Fruit fly (Drosophila melanogaster) whole organism, pupa: ENCODE results near the gene CG42834.

Experiments used
- CG10348 ChIP-seq: fragments of 200-800 bp; sonication (Bioruptor generic); IDR thresholded peaks from 2 replicates; pipeline ENCODE4 v1.3.6; 2022; ENCODE audit warnings: missing biosample characterization, missing genetic modification characterization
- CG12605 ChIP-seq: fragments of 200-800 bp; sonication (Bioruptor generic); IDR thresholded peaks from 2 replicates; pipeline ENCODE4 v1.3.6; 2022; ENCODE audit warnings: missing biosample characterization, missing genetic modification characterization
- CG13204 ChIP-seq: fragments of 200-800 bp; sonication (Bioruptor generic); optimal IDR thresholded peaks from 2 replicates; lab custom pipeline; 2018; ENCODE audit warnings: missing biosample characterization, mild to moderate bottlenecking, missing genetic modification characterization, moderate library complexity
- CG14655 ChIP-seq: fragments of 200-800 bp; sonication (Bioruptor generic); optimal IDR thresholded peaks from 3 replicates; lab custom pipeline; 2017; ENCODE audit warnings: mild to moderate bottlenecking, missing biosample characterization, missing genetic modification reagents, missing genetic modification characterization
- CG15710 ChIP-seq: fragments of 200-800 bp; sonication (Bioruptor generic); optimal IDR thresholded peaks from 2 replicates; lab custom pipeline; 2018; ENCODE audit warnings: missing biosample characterization, mild to moderate bottlenecking, missing genetic modification characterization, moderate library complexity
- CG17806 ChIP-seq: fragments of 200-800 bp; sonication (Bioruptor generic); optimal IDR thresholded peaks from 2 replicates; lab custom pipeline; 2018; ENCODE audit warnings: missing biosample characterization, mild to moderate bottlenecking, missing genetic modification characterization, moderate library complexity
- CG32121 ChIP-seq: fragments of 200-800 bp; sonication (Bioruptor generic); IDR thresholded peaks from 2 replicates; pipeline ENCODE4 v1.3.6; 2022; ENCODE audit warnings: missing biosample characterization, missing genetic modification characterization
- CG34367 ChIP-seq: fragments of 200-800 bp; sonication (Bioruptor generic); optimal IDR thresholded peaks from 2 replicates; lab custom pipeline; 2018; ENCODE audit warnings: missing biosample characterization, mild to moderate bottlenecking, missing genetic modification characterization
- CG4496 ChIP-seq: fragments of 200-800 bp; sonication (Bioruptor generic); IDR thresholded peaks from 3 replicates; pipeline ENCODE4 v1.3.6; 2022; ENCODE audit warnings: missing biosample characterization, missing genetic modification characterization
- CG8159 ChIP-seq: fragments of 200-800 bp; sonication (Bioruptor generic); optimal IDR thresholded peaks from 3 replicates; lab custom pipeline; 2018; ENCODE audit warnings: missing biosample characterization, mild to moderate bottlenecking, missing genetic modification characterization, moderate library complexity
- CG8301 ChIP-seq: fragments of 200-800 bp; sonication (Bioruptor generic); optimal IDR thresholded peaks from 2 replicates; lab custom pipeline; 2018; ENCODE audit warnings: missing biosample characterization, mild to moderate bottlenecking, missing genetic modification characterization
- CG9948 ChIP-seq: fragments of 200-800 bp; sonication (Bioruptor generic); optimal IDR thresholded peaks from 2 replicates; lab custom pipeline; 2018; ENCODE audit warnings: missing biosample characterization, mild to moderate bottlenecking, missing genetic modification characterization, moderate library complexity
- D1 ChIP-seq: fragments of 200-800 bp; sonication (Bioruptor generic); optimal IDR thresholded peaks from 2 replicates; lab custom pipeline; 2018; ENCODE audit warnings: missing biosample characterization, mild to moderate bottlenecking, missing genetic modification characterization, moderate library complexity
- EcR ChIP-seq: fragments of 200-800 bp; sonication (Bioruptor generic); optimal IDR thresholded peaks from 3 replicates; lab custom pipeline; 2019; ENCODE audit warnings: missing biosample characterization, missing genetic modification characterization, mild to moderate bottlenecking, moderate library complexity, missing genetic modification reagents
- Ets98B ChIP-seq: fragments of 200-800 bp; sonication (Bioruptor generic); IDR thresholded peaks from 2 replicates; pipeline ENCODE4 v1.3.6; 2022; ENCODE audit warnings: missing biosample characterization, missing genetic modification characterization
- Pif1A ChIP-seq: fragments of 200-800 bp; sonication (Bioruptor generic); optimal IDR thresholded peaks from 3 replicates; lab custom pipeline; 2016; ENCODE audit warnings: missing biosample characterization, missing genetic modification characterization
- Pif1B ChIP-seq: fragments of 200-800 bp; sonication (Bioruptor generic); optimal IDR thresholded peaks from 3 replicates; lab custom pipeline; 2016; ENCODE audit warnings: missing biosample characterization, missing genetic modification characterization
- Snoo ChIP-seq: fragments of 200-800 bp; sonication (Bioruptor generic); optimal IDR thresholded peaks from 3 replicates; lab custom pipeline; 2017; ENCODE audit warnings: missing biosample characterization, mild to moderate bottlenecking, missing genetic modification characterization, inconsistent platforms
- fd96Ca ChIP-seq: fragments of 200-800 bp; sonication (Bioruptor generic); IDR thresholded peaks from 3 replicates; pipeline ENCODE4 v1.3.6; 2022; ENCODE audit warnings: missing biosample characterization, missing genetic modification characterization
- gl ChIP-seq: fragments of 200-800 bp; sonication (Bioruptor generic); optimal IDR thresholded peaks from 2 replicates; lab custom pipeline; 2018; ENCODE audit warnings: missing biosample characterization, mild to moderate bottlenecking, missing genetic modification characterization
- rn ChIP-seq: fragments of 200-800 bp; sonication (Bioruptor generic); IDR thresholded peaks from 2 replicates; pipeline ENCODE4 v1.3.6; 2022; ENCODE audit warnings: missing biosample characterization, missing genetic modification characterization

Gene CG42834

dm6 chr3R:17406411-17406810 lies 12.1 kb upstream of the CG42834 start, which contains the start of the genes CG42824 and CG42798:
CG42824 (minus strand) TSS chr3R:17406511.
CG42798 (plus strand) TSS chr3R:17406678.
- no peak for TF ChIP-seq CG12605 (GFP tag; lab: Robert Waterston, UW)
- TF ChIP-seq CG10348 = no peak
- no peak for TF ChIP-seq D1 (tag; lab: Kevin White, UChicago)
- TF ChIP-seq Ets98B (GFP tag; lab: Robert Waterston, UW) = no peak

dm6 chr3R:17407576-17407975 lies 11.0 kb upstream of the CG42834 start, which contains the start of gene CG17283:
CG17283 (plus strand) TSS chr3R:17407876.
- TF ChIP-seq CG32121 (GFP tag; lab: Robert Waterston, UW) (no peak), CG12605 (GFP tag; lab: Robert Waterston, UW) (no peak), EcR (GFP tag; lab: Kevin White, UChicago) (no peak), CG10348 (no peak), Ets98B (GFP tag; lab: Robert Waterston, UW) (no peak), Pif1A (GFP tag; lab: Kevin White, UChicago) (no peak), CG9948 (tag; lab: Kevin White, UChicago) (no peak), gl (tag; lab: Kevin White, UChicago) (no peak), CG13204 (GFP tag; lab: Kevin White, UChicago) (no peak), CG34367 (no peak), CG17806 (no peak), CG4496 (GFP tag; lab: Robert Waterston, UW) (no peak), CG8301 (tag; lab: Kevin White, UChicago) (no peak), CG8159 (no peak), Snoo (tag; lab: Kevin White, UChicago) (no peak), D1 (tag; lab: Kevin White, UChicago) (no peak), CG15710 (tag; lab: Kevin White, UChicago) (no peak), Pif1B (no peak)

- no peak for TF ChIP-seq Ets98B (GFP tag; lab: Robert Waterston, UW)
- no peak for TF ChIP-seq CG12605 (GFP tag; lab: Robert Waterston, UW)
- TF ChIP-seq CG4496 (GFP tag; lab: Robert Waterston, UW) = no peak
- no peak for TF ChIP-seq Snoo (tag; lab: Kevin White, UChicago)
- no peak for TF ChIP-seq CG15710 (tag; lab: Kevin White, UChicago)
- TF ChIP-seq CG34367 = no peak
- no peak for TF ChIP-seq Pif1A (GFP tag; lab: Kevin White, UChicago)
- no peak for TF ChIP-seq CG9948 (tag; lab: Kevin White, UChicago)
- no peak for TF ChIP-seq CG10348
- TF ChIP-seq CG13204 (GFP tag; lab: Kevin White, UChicago) = no peak
- no peak for TF ChIP-seq fd96Ca (GFP tag; lab: Robert Waterston, UW)
Measured at dm6 chr3R:17409319-17409718, 9.2 kb upstream of the CG42834 start, which contains the start of gene CG5860. CG5860 (plus strand) TSS chr3R:17409619.

- no peak for TF ChIP-seq Pif1A (GFP tag; lab: Kevin White, UChicago)
- TF ChIP-seq CG17806 = no peak
- no peak for TF ChIP-seq CG32121 (GFP tag; lab: Robert Waterston, UW)
- no peak for TF ChIP-seq CG8159
- TF ChIP-seq CG4496 (GFP tag; lab: Robert Waterston, UW) = no peak
Measured at dm6 chr3R:17410808-17411207, 7.8 kb upstream of the CG42834 start, which contains the start of gene CG5863. CG5863 (plus strand) TSS chr3R:17411108.

- TF ChIP-seq Pif1B (no peak), gl (tag; lab: Kevin White, UChicago) (no peak), CG8159 (no peak), Pif1A (GFP tag; lab: Kevin White, UChicago) (no peak), rn (GFP tag; lab: Robert Waterston, UW) (no peak), CG12605 (GFP tag; lab: Robert Waterston, UW) (no peak), CG8301 (tag; lab: Kevin White, UChicago) (no peak), CG14655 (GFP tag; lab: Kevin White, UChicago) (no peak), CG32121 (GFP tag; lab: Robert Waterston, UW) (no peak), D1 (tag; lab: Kevin White, UChicago) (no peak), CG9948 (tag; lab: Kevin White, UChicago) (no peak), Snoo (tag; lab: Kevin White, UChicago) (no peak), fd96Ca (GFP tag; lab: Robert Waterston, UW) (no peak)
Measured at dm6 chr3R:17412458-17413127, 6.0 kb upstream of the CG42834 start, which contains the start of gene CG42821. CG42821 (plus strand) TSS chr3R:17413077.

dm6 chr3R:17413601-17414000 lies 5.0 kb upstream of the CG42834 start, which contains the start of gene CG42822:
CG42822 (plus strand) TSS chr3R:17413901.
- TF ChIP-seq EcR (GFP tag; lab: Kevin White, UChicago) (no peak), gl (tag; lab: Kevin White, UChicago) (no peak), CG34367 (no peak), rn (GFP tag; lab: Robert Waterston, UW) (no peak), CG15710 (tag; lab: Kevin White, UChicago) (no peak), Snoo (tag; lab: Kevin White, UChicago) (no peak), CG17806 (no peak), CG10348 (no peak), CG9948 (tag; lab: Kevin White, UChicago) (no peak), CG8301 (tag; lab: Kevin White, UChicago) (no peak)
